Worm (Caenorhabditis elegans): Measurements from ENCODE around the gene dsh-2.

ce11 chrII:5036128-5036527 lies 44.8 kb downstream of the dsh-2 start, which contains the start of gene lrr-1:
- TF ChIP-seq fkh-3 (tag; optimal IDR thresholded peaks at IDR 0.05) (no peak), cebp-2 (GFP tag; IDR thresholded peaks at IDR 0.05) (no peak), F23B12.7 (tag; optimal IDR thresholded peaks at IDR 0.05; ENCODE audit: insufficient read depth) (no peak), ztf-3 (GFP tag; optimal IDR thresholded peaks at IDR 0.05) (no peak), B0035.1 (tag; optimal IDR thresholded peaks at IDR 0.05) (no peak), unc-62 (GFP tag; optimal IDR thresholded peaks at IDR 0.05) (no peak), bed-2 (GFP tag; IDR thresholded peaks at IDR 0.05) (no peak), F39B2.1 (GFP tag; IDR thresholded peaks at IDR 0.05) (no peak)
